Worm (Caenorhabditis elegans): ENCODE data around the gene grsp-1.

Gene grsp-1

ce11 chrV:19632948-19633347 is 23.7 kb downstream of the grsp-1 start:
- TF ChIP-seq Y105C5A.15 (GFP tag; IDR thresholded peaks at IDR 0.05) (no peak), dve-1 (tag; optimal IDR thresholded peaks at IDR 0.05; ENCODE audit: insufficient read depth) (no peak), ceh-28 (tag; optimal IDR thresholded peaks at IDR 0.05) (peak; percentile 92)

ce11 chrV:19634197-19634596 is 24.9 kb downstream of the grsp-1 start:
- no peak for TF ChIP-seq arid-1 (GFP tag; conservative IDR thresholded peaks at IDR 0.05)
- TF ChIP-seq egl-43 (GFP tag; IDR thresholded peaks at IDR 0.05) = no peak
- no peak for TF ChIP-seq tag-97 (GFP tag; IDR thresholded peaks at IDR 0.05)
- TF ChIP-seq unc-62 (GFP tag; optimal IDR thresholded peaks at IDR 0.05 in 1 of 2) = peak in 1 of 2 experiments; percentile 48
- TF ChIP-seq unc-62 (tag; optimal IDR thresholded peaks at IDR 0.05) = no peak
- TF ChIP-seq spr-1 (tag; optimal IDR thresholded peaks at IDR 0.05) = no peak
- TF ChIP-seq nhr-42 (GFP tag; IDR thresholded peaks at IDR 0.05) = no peak

- TF ChIP-seq ceh-44 (GFP tag; IDR thresholded peaks at IDR 0.05) (0 out of 2 replicates have a peak, but pooled peaks have one; percentile 10), ceh-28 (tag; optimal IDR thresholded peaks at IDR 0.05) (peak; percentile 95)
Measured at ce11 chrV:19635525-19636193, 26.4 kb downstream of the grsp-1 start.

- TF ChIP-seq zfp-3 (GFP tag; conservative IDR thresholded peaks at IDR 0.05) = no peak
- TF ChIP-seq egl-43 (GFP tag; IDR thresholded peaks at IDR 0.05) = 0 out of 2 replicates have a peak, but pooled peaks have one; percentile 43
- peak; percentile 12 for TF ChIP-seq aha-1 (tag)
- TF ChIP-seq Y48G9A.11 (GFP tag; IDR thresholded peaks at IDR 0.05) = peak; percentile 67; the same call in 1 of the 2 replicates
- 0 out of 2 replicates have a peak, but pooled peaks have one; percentile 25 for TF ChIP-seq set-16 (GFP tag; IDR thresholded peaks at IDR 0.05)
- TF ChIP-seq mes-2 (tag; optimal IDR thresholded peaks at IDR 0.05; ENCODE audit: poor library complexity, severe bottlenecking) = peak; percentile 35
Measured at ce11 chrV:19636194-19636584, 26.9 kb downstream of the grsp-1 start.

ce11 chrV:19637890-19638289 is 28.6 kb downstream of the grsp-1 start:
- TF ChIP-seq aha-1 (tag) (peak; percentile 92), zfp-3 (GFP tag; conservative IDR thresholded peaks at IDR 0.05) (no peak), T20F7.1 (GFP tag; optimal IDR thresholded peaks at IDR 0.05) (no peak), T26A8.4 (GFP tag; IDR thresholded peaks at IDR 0.05) (no peak), ztf-11 (tag; optimal IDR thresholded peaks at IDR 0.05) (no peak), Y48G9A.11 (GFP tag; IDR thresholded peaks at IDR 0.05) (peak; percentile 5; the same call in 1 of the 2 replicates), R02D3.7 (tag; optimal IDR thresholded peaks at IDR 0.05) (no peak)

- TF ChIP-seq nhr-76 (tag; optimal IDR thresholded peaks at IDR 0.05) (no peak), lir-3 (tag; optimal IDR thresholded peaks at IDR 0.05) (no peak), pqm-1 (tag; optimal IDR thresholded peaks at IDR 0.05) (no peak), egl-43 (GFP tag; IDR thresholded peaks at IDR 0.05) (no peak), nhr-48 (tag; optimal IDR thresholded peaks at IDR 0.05) (no peak), dpl-1 (GFP tag; optimal IDR thresholded peaks at IDR 0.05) (no peak), jun-1 (tag; optimal IDR thresholded peaks at IDR 0.05) (no peak), snpc-4 (tag; optimal IDR thresholded peaks at IDR 0.05) (no peak), F44E2.7 (GFP tag; IDR thresholded peaks at IDR 0.05) (no peak), vab-7 (GFP tag; IDR thresholded peaks at IDR 0.05) (no peak), nhr-42 (GFP tag; IDR thresholded peaks at IDR 0.05) (no peak), sdz-12 (GFP tag; optimal IDR thresholded peaks at IDR 0.05) (no peak), zip-2 (tag; optimal IDR thresholded peaks at IDR 0.05) (no peak), ceh-82 (tag; optimal IDR thresholded peaks at IDR 0.05) (no peak), ztf-11 (tag; optimal IDR thresholded peaks at IDR 0.05) (no peak), nhr-25 (tag; optimal IDR thresholded peaks at IDR 0.05; ENCODE audit: borderline replicate concordance, insufficient read depth) (no peak), ctbp-1 (GFP tag; IDR thresholded peaks at IDR 0.05) (no peak)
Measured at ce11 chrV:19640808-19641207, 31.5 kb downstream of the grsp-1 start, which contains the start of gene Y43F8C.6. Y43F8C.6 (minus strand) TSS chrV:19640908.

All from whole organism, L4 larva.